Fruit fly (Drosophila melanogaster) whole organism, embryonic: ENCODE measurements around the gene Fbw5.

Source experiments
- Abd-B ChIP-seq: fragments of 200-800 bp; sonication (Bioruptor generic); optimal IDR thresholded peaks from 2 replicates; lab custom pipeline; 2018; ENCODE audit warnings: missing biosample characterization, mild to moderate bottlenecking, missing genetic modification characterization, moderate library complexity
- CG11093 ChIP-seq: fragments of 200-800 bp; sonication (Bioruptor generic); IDR thresholded peaks from 3 replicates; pipeline ENCODE4 v1.3.6; 2022; ENCODE audit warnings: missing biosample characterization, missing genetic modification characterization
- CG11723 ChIP-seq: fragments of 200-800 bp; sonication (Bioruptor generic); optimal IDR thresholded peaks from 2 replicates; lab custom pipeline; 2017; ENCODE audit warnings: missing biosample characterization, mild to moderate bottlenecking, missing genetic modification characterization
- CG12659 ChIP-seq: fragments of 200-800 bp; sonication (Bioruptor generic); optimal IDR thresholded peaks from 3 replicates; lab custom pipeline; 2017; ENCODE audit warnings: mild to moderate bottlenecking, missing biosample characterization, missing genetic modification reagents, missing genetic modification characterization
- CG12744 ChIP-seq: fragments of 200-800 bp; sonication (Bioruptor generic); optimal IDR thresholded peaks from 2 replicates; lab custom pipeline; 2016; ENCODE audit warnings: missing biosample characterization, missing genetic modification characterization
- CG14014 ChIP-seq: fragments of 200-800 bp; sonication (Bioruptor generic); IDR thresholded peaks from 2 replicates; pipeline ENCODE4 v1.3.6; 2022; ENCODE audit warnings: missing biosample characterization, missing genetic modification characterization
- CG17385 ChIP-seq: fragments of 200-800 bp; sonication (Bioruptor generic); optimal IDR thresholded peaks from 3 replicates; lab custom pipeline; 2018; ENCODE audit warnings: missing biosample characterization, mild to moderate bottlenecking, missing genetic modification characterization
- CG1832 ChIP-seq: fragments of 200-800 bp; sonication (Bioruptor generic); optimal IDR thresholded peaks from 2 replicates; lab custom pipeline; 2017; ENCODE audit warnings: missing biosample characterization, mild to moderate bottlenecking, missing genetic modification characterization, inconsistent platforms
- CG18619 ChIP-seq: fragments of 200-800 bp; sonication (Bioruptor generic); optimal IDR thresholded peaks from 3 replicates; lab custom pipeline; 2017; ENCODE audit warnings: missing biosample characterization, mild to moderate bottlenecking, missing genetic modification characterization
- CG31388 ChIP-seq: fragments of 200-800 bp; sonication (Bioruptor generic); optimal IDR thresholded peaks from 2 replicates; lab custom pipeline; 2016; ENCODE audit warnings: missing biosample characterization, missing genetic modification characterization
- CG3163 ChIP-seq: fragments of 200-800 bp; sonication (Bioruptor generic); optimal IDR thresholded peaks from 3 replicates; lab custom pipeline; 2016; ENCODE audit warnings: missing biosample characterization, missing genetic modification characterization
- CG3847 ChIP-seq: fragments of 200-800 bp; sonication (Bioruptor generic); IDR thresholded peaks from 2 replicates; pipeline ENCODE4 v1.3.6; 2022; ENCODE audit warnings: missing biosample characterization, missing genetic modification characterization
- CG4617 ChIP-seq: fragments of 200-800 bp; sonication (Bioruptor generic); optimal IDR thresholded peaks from 3 replicates; lab custom pipeline; 2016; ENCODE audit warnings: missing biosample characterization, missing genetic modification characterization, borderline replicate concordance
- CG4820 ChIP-seq: fragments of 200-800 bp; sonication (Bioruptor generic); optimal IDR thresholded peaks from 3 replicates; lab custom pipeline; 2016; ENCODE audit warnings: missing biosample characterization, missing genetic modification characterization
- CG5245 ChIP-seq: fragments of 200-800 bp; sonication (Bioruptor generic); optimal IDR thresholded peaks from 3 replicates; lab custom pipeline; 2016; ENCODE audit warnings: missing biosample characterization, missing genetic modification characterization
- CG6683 ChIP-seq: fragments of 200-800 bp; sonication (Bioruptor generic); optimal IDR thresholded peaks from 2 replicates; lab custom pipeline; 2017; ENCODE audit warnings: missing biosample characterization, mild to moderate bottlenecking, missing genetic modification characterization, missing genetic modification reagents
- CG6813 ChIP-seq: fragments of 200-800 bp; sonication (Bioruptor generic); optimal IDR thresholded peaks from 2 replicates; lab custom pipeline; 2017; ENCODE audit warnings: missing biosample characterization, missing genetic modification characterization, mild to moderate bottlenecking, moderate library complexity, missing genetic modification reagents
- CG7556 ChIP-seq: fragments of 200-800 bp; sonication (Bioruptor generic); optimal IDR thresholded peaks from 2 replicates; lab custom pipeline; 2017; ENCODE audit warnings: missing biosample characterization, mild to moderate bottlenecking, missing genetic modification characterization
- CG9817 ChIP-seq: fragments of 200-800 bp; sonication (Bioruptor generic); optimal IDR thresholded peaks from 2 replicates; lab custom pipeline; 2018; ENCODE audit warnings: missing biosample characterization, mild to moderate bottlenecking, missing genetic modification characterization, moderate library complexity
- CrebB ChIP-seq: fragments of 200-800 bp; sonication (Bioruptor generic); optimal IDR thresholded peaks from 3 replicates; lab custom pipeline; 2018; ENCODE audit warnings: missing biosample characterization, mild to moderate bottlenecking, missing genetic modification characterization
- Fer2 ChIP-seq: fragments of 200-800 bp; sonication (Bioruptor generic); optimal IDR thresholded peaks from 2 replicates; lab custom pipeline; 2018; ENCODE audit warnings: missing biosample characterization, mild to moderate bottlenecking, missing genetic modification characterization, moderate library complexity
- HLH4C ChIP-seq: fragments of 200-800 bp; sonication (Bioruptor generic); IDR thresholded peaks from 3 replicates; pipeline ENCODE4 v1.3.6; 2022; ENCODE audit warnings: missing biosample characterization, missing genetic modification characterization; ENCODE audit not compliant: partially characterized antibody
- Hmr ChIP-seq: fragments of 200-800 bp; sonication (Bioruptor generic); optimal IDR thresholded peaks from 3 replicates; lab custom pipeline; 2017; ENCODE audit warnings: mild to moderate bottlenecking, missing biosample characterization, missing genetic modification reagents, missing genetic modification characterization
- Kr ChIP-seq: fragments of 200-800 bp; sonication (Bioruptor generic); optimal IDR thresholded peaks from 2 replicates; lab custom pipeline; 2017; ENCODE audit warnings: missing biosample characterization, mild to moderate bottlenecking, missing genetic modification characterization
- MTF-1 ChIP-seq: fragments of 200-800 bp; sonication (Bioruptor generic); optimal IDR thresholded peaks from 2 replicates; lab custom pipeline; 2018; ENCODE audit warnings: missing biosample characterization, mild to moderate bottlenecking, missing genetic modification characterization, borderline replicate concordance
- NC2β ChIP-seq: fragments of 200-800 bp; sonication (Bioruptor generic); optimal IDR thresholded peaks from 2 replicates; lab custom pipeline; 2016; ENCODE audit warnings: missing biosample characterization, missing genetic modification characterization
- Trl ChIP-seq, 3 experiments: fragments of >200 bp in 2 of 3; fragments of 200-800 bp in 1 of 3; sonication (Bioruptor generic) in 1 of 3; optimal IDR thresholded peaks; 2 replicates in 1 of 3; 3 replicates in 2 of 3; lab custom pipeline; 2016 to 2017; ENCODE audit warnings: missing biosample characterization in 1 of 3, missing genetic modification characterization in 1 of 3
- ab ChIP-seq: fragments of 200-800 bp; sonication (Bioruptor generic); optimal IDR thresholded peaks from 2 replicates; lab custom pipeline; 2016; ENCODE audit warnings: missing biosample characterization, missing genetic modification characterization
- aop ChIP-seq: fragments of 200-800 bp; sonication (Bioruptor generic); IDR thresholded peaks from 2 replicates; pipeline ENCODE4 v1.3.6; 2022; ENCODE audit warnings: missing biosample characterization, missing genetic modification characterization
- ara ChIP-seq: fragments of 200-800 bp; sonication (Bioruptor generic); IDR thresholded peaks from 2 replicates; pipeline ENCODE4 v1.3.6; 2022; ENCODE audit warnings: missing biosample characterization, missing genetic modification characterization
- az2 ChIP-seq: fragments of 200-800 bp; sonication (Bioruptor generic); optimal IDR thresholded peaks from 3 replicates; lab custom pipeline; 2016; ENCODE audit warnings: missing biosample characterization, missing genetic modification characterization
- bigmax ChIP-seq: fragments of 200-800 bp; sonication (Bioruptor generic); optimal IDR thresholded peaks from 2 replicates; lab custom pipeline; 2018; ENCODE audit warnings: missing biosample characterization, mild to moderate bottlenecking, missing genetic modification characterization
- cas ChIP-seq: fragments of 200-800 bp; sonication (Bioruptor generic); IDR thresholded peaks from 2 replicates; pipeline ENCODE4 v1.3.6; 2022; ENCODE audit warnings: missing biosample characterization, missing genetic modification characterization
- dati ChIP-seq: fragments of 200-800 bp; sonication (Bioruptor generic); IDR thresholded peaks from 2 replicates; pipeline ENCODE4 v1.3.6; 2022; ENCODE audit warnings: missing biosample characterization, missing genetic modification characterization
- dmrt11E ChIP-seq: fragments of 200-800 bp; sonication (Bioruptor generic); optimal IDR thresholded peaks from 3 replicates; lab custom pipeline; 2018; ENCODE audit warnings: missing biosample characterization, mild to moderate bottlenecking, missing genetic modification characterization, moderate library complexity
- en ChIP-seq: fragments of 200-800 bp; sonication (Bioruptor generic); optimal IDR thresholded peaks from 2 replicates; lab custom pipeline; 2016; ENCODE audit warnings: missing biosample characterization, missing genetic modification characterization
- ewg ChIP-seq: fragments of 200-800 bp; sonication (Bioruptor generic); optimal IDR thresholded peaks from 3 replicates; lab custom pipeline; 2017; ENCODE audit warnings: mild to moderate bottlenecking, missing biosample characterization, missing genetic modification reagents, missing genetic modification characterization
- exex ChIP-seq: fragments of 200-800 bp; sonication (Bioruptor generic); optimal IDR thresholded peaks from 4 replicates; lab custom pipeline; 2018; ENCODE audit warnings: missing biosample characterization, mild to moderate bottlenecking, missing genetic modification characterization, moderate library complexity
- gsb ChIP-seq: fragments of 200-800 bp; sonication (Bioruptor generic); IDR thresholded peaks from 2 replicates; pipeline ENCODE4 v1.3.6; 2022; ENCODE audit warnings: missing biosample characterization, missing genetic modification characterization
- gt ChIP-seq: fragments of 200-800 bp; sonication (Bioruptor generic); IDR thresholded peaks from 2 replicates; pipeline ENCODE4 v1.3.6; 2022; ENCODE audit warnings: missing biosample characterization, missing genetic modification characterization
- her ChIP-seq: fragments of 200-800 bp; sonication (Bioruptor generic); optimal IDR thresholded peaks from 2 replicates; lab custom pipeline; 2016; ENCODE audit warnings: missing biosample characterization, missing genetic modification characterization
- kay ChIP-seq: fragments of 200-800 bp; sonication (Bioruptor generic); optimal IDR thresholded peaks from 2 replicates; lab custom pipeline; 2016; ENCODE audit warnings: missing biosample characterization, missing genetic modification characterization
- kni ChIP-seq: fragments of 200-800 bp; sonication (Bioruptor generic); optimal IDR thresholded peaks from 3 replicates; lab custom pipeline; 2017; ENCODE audit warnings: mild to moderate bottlenecking, missing biosample characterization, missing genetic modification reagents, missing genetic modification characterization
- mirr ChIP-seq: fragments of 200-800 bp; sonication (Bioruptor generic); optimal IDR thresholded peaks from 3 replicates; lab custom pipeline; 2018; ENCODE audit warnings: missing biosample characterization, mild to moderate bottlenecking, missing genetic modification characterization
- nerfin-2 ChIP-seq: fragments of 200-800 bp; sonication (Bioruptor generic); IDR thresholded peaks from 2 replicates; pipeline ENCODE4 v1.3.6; 2022; ENCODE audit warnings: missing biosample characterization, missing genetic modification characterization; ENCODE audit not compliant: partially characterized antibody
- repo ChIP-seq: fragments of 200-800 bp; sonication (Bioruptor generic); optimal IDR thresholded peaks from 2 replicates; lab custom pipeline; 2016; ENCODE audit warnings: missing biosample characterization, missing genetic modification characterization
- stwl ChIP-seq: fragments of 200-800 bp; sonication (Bioruptor generic); optimal IDR thresholded peaks from 3 replicates; lab custom pipeline; 2018; ENCODE audit warnings: missing biosample characterization, mild to moderate bottlenecking, missing genetic modification characterization, moderate library complexity
- tin ChIP-seq: fragments of 200-800 bp; sonication (Bioruptor generic); optimal IDR thresholded peaks from 3 replicates; lab custom pipeline; 2016; ENCODE audit warnings: missing biosample characterization, missing genetic modification characterization
- trh ChIP-seq: fragments of 200-800 bp; sonication (Bioruptor generic); optimal IDR thresholded peaks from 2 replicates; lab custom pipeline; 2016; ENCODE audit warnings: missing biosample characterization, missing genetic modification characterization
- unc-4 ChIP-seq: fragments of 200-800 bp; sonication (Bioruptor generic); IDR thresholded peaks from 2 replicates; pipeline ENCODE4 v1.3.6; 2022; ENCODE audit warnings: missing biosample characterization, missing genetic modification characterization; ENCODE audit not compliant: partially characterized antibody

Fbw5 gene

dm6 chr2L:6037830-6038229, 27.9 kb downstream of the Fbw5 start, which contains the start of the genes CG9117 and CG31643 (continued):
- no peak for TF ChIP-seq cas (GFP tag; lab: Robert Waterston, UW)
- TF ChIP-seq dati (GFP tag; lab: Robert Waterston, UW): no peak
- TF ChIP-seq Abd-B (GFP tag; lab: Kevin White, UChicago): no peak
- TF ChIP-seq CG11093: no peak
- TF ChIP-seq tin (GFP tag; lab: Kevin White, UChicago): peak; percentile 38
- TF ChIP-seq ewg (GFP tag; lab: Kevin White, UChicago): peak; percentile 28
- TF ChIP-seq CG31388 (GFP tag; lab: Kevin White, UChicago): no peak
- peak; percentile 48 for TF ChIP-seq dmrt11E (tag; lab: Kevin White, UChicago)
- peak; percentile 35 for TF ChIP-seq CrebB
- TF ChIP-seq CG14014: no peak
- TF ChIP-seq en (GFP tag; lab: Kevin White, UChicago): no peak
- TF ChIP-seq CG7556: peak; percentile 26
- TF ChIP-seq unc-4 (GFP tag; lab: Robert Waterston, UW): peak; percentile 36; the same call in 1 of the 2 replicates
- TF ChIP-seq her (GFP tag; lab: Kevin White, UChicago): no peak
- peak; percentile 49 for TF ChIP-seq CG4820 (GFP tag; lab: Kevin White, UChicago)
- peak; percentile 53 for TF ChIP-seq CG12744 (GFP tag; lab: Kevin White, UChicago)
- TF ChIP-seq CG17385 (GFP tag; lab: Kevin White, UChicago): no peak
- peak; percentile 57 for TF ChIP-seq az2 (GFP tag; lab: Kevin White, UChicago)
- TF ChIP-seq HLH4C (GFP tag; lab: Robert Waterston, UW): no peak
- peak; percentile 60 for TF ChIP-seq exex (tag; lab: Kevin White, UChicago)
- peak; percentile 33 for TF ChIP-seq kay
- no peak for TF ChIP-seq CG18619 (GFP tag; lab: Kevin White, UChicago)
- TF ChIP-seq ab: no peak
- TF ChIP-seq CG1832 (GFP tag; lab: Kevin White, UChicago): no peak
- TF ChIP-seq stwl (tag; lab: Kevin White, UChicago): peak; percentile 54
- TF ChIP-seq CG9817 (tag; lab: Kevin White, UChicago): peak; percentile 31
- TF ChIP-seq CG5245 (GFP tag; lab: Kevin White, UChicago): peak; percentile 13
- no peak for TF ChIP-seq bigmax (GFP tag; lab: Kevin White, UChicago)
- TF ChIP-seq NC2β (GFP tag; lab: Kevin White, UChicago): peak; percentile 32
- no peak for TF ChIP-seq CG11723
- TF ChIP-seq CG6813 (GFP tag; lab: Kevin White, UChicago): no peak
- TF ChIP-seq ara: no peak
- no peak for TF ChIP-seq Trl (optimal IDR thresholded peaks at IDR 0.05; lab: Kevin White, UChicago)
- TF ChIP-seq Trl (GFP tag; optimal IDR thresholded peaks at IDR 0.05; lab: Kevin White, UChicago): peak; percentile 46
- no peak for TF ChIP-seq MTF-1 (GFP tag; lab: Kevin White, UChicago)
- TF ChIP-seq aop (GFP tag; lab: Robert Waterston, UW): no peak
- no peak for TF ChIP-seq Hmr
- peak; percentile 51 for TF ChIP-seq CG4617 (GFP tag; lab: Kevin White, UChicago)
- TF ChIP-seq gt: no peak
- TF ChIP-seq CG12659: peak; percentile 69
- TF ChIP-seq nerfin-2 (GFP tag; lab: Robert Waterston, UW): no peak
- TF ChIP-seq Fer2 (tag; lab: Kevin White, UChicago): peak; percentile 28
- peak; percentile 48 for TF ChIP-seq mirr (GFP tag; lab: Kevin White, UChicago)
- TF ChIP-seq CG3847 (GFP tag; lab: Robert Waterston, UW): peak; percentile 28; the same call in 1 of the 2 replicates
- TF ChIP-seq Kr (GFP tag; lab: Kevin White, UChicago): no peak
- no peak for TF ChIP-seq gsb (GFP tag; lab: Robert Waterston, UW)
- no peak for TF ChIP-seq repo (GFP tag; lab: Kevin White, UChicago)
- TF ChIP-seq CG6683 (GFP tag; lab: Kevin White, UChicago): peak; percentile 29
- no peak for TF ChIP-seq CG3163 (GFP tag; lab: Kevin White, UChicago)
- peak; percentile 45 for TF ChIP-seq kni (GFP tag; lab: Kevin White, UChicago)
- TF ChIP-seq trh (GFP tag; lab: Kevin White, UChicago): peak; percentile 17
